Fruit fly (Drosophila melanogaster) whole organism, embryonic: ENCODE results near the gene Bet1.
A peak's percentile ranks its signal among the peaks of the same experiment; 100 is the strongest.

Source experiments
- B-H1 ChIP-seq: fragments of 200-800 bp; sonication (Bioruptor generic); IDR thresholded peaks from 3 replicates; pipeline ENCODE4 v1.3.6; 2022; ENCODE audit warnings: missing biosample characterization, missing genetic modification characterization
- B-H2 ChIP-seq: fragments of 200-800 bp; sonication (Bioruptor generic); optimal IDR thresholded peaks from 2 replicates; lab custom pipeline; 2018; ENCODE audit warnings: missing biosample characterization, mild to moderate bottlenecking, missing genetic modification characterization
- BEAF-32 ChIP-seq: fragments of 200-800 bp; sonication (Bioruptor generic); optimal IDR thresholded peaks from 3 replicates; lab custom pipeline; 2017; ENCODE audit warnings: missing biosample characterization, missing genetic modification characterization, mild to moderate bottlenecking, moderate library complexity, missing genetic modification reagents
- CG10979 ChIP-seq: fragments of 200-800 bp; sonication (Bioruptor generic); optimal IDR thresholded peaks from 2 replicates; lab custom pipeline; 2018; ENCODE audit warnings: missing biosample characterization, mild to moderate bottlenecking, missing genetic modification characterization, moderate library complexity
- CG12219 ChIP-seq: fragments of 200-800 bp; sonication (Bioruptor generic); optimal IDR thresholded peaks from 3 replicates; lab custom pipeline; 2018; ENCODE audit warnings: missing biosample characterization, mild to moderate bottlenecking, missing genetic modification characterization
- CG12942 ChIP-seq: fragments of 200-800 bp; sonication (Bioruptor generic); optimal IDR thresholded peaks from 3 replicates; lab custom pipeline; 2016; ENCODE audit warnings: missing biosample characterization, missing genetic modification characterization
- CG13894 ChIP-seq: fragments of 200-800 bp; sonication (Bioruptor generic); optimal IDR thresholded peaks from 3 replicates; lab custom pipeline; 2018; ENCODE audit warnings: missing biosample characterization, mild to moderate bottlenecking, missing genetic modification characterization, moderate library complexity
- CG1603 ChIP-seq: fragments of 200-800 bp; sonication (Bioruptor generic); optimal IDR thresholded peaks from 2 replicates; lab custom pipeline; 2019; ENCODE audit warnings: missing biosample characterization, mild to moderate bottlenecking, missing genetic modification characterization, moderate library complexity
- CG18619 ChIP-seq: fragments of 200-800 bp; sonication (Bioruptor generic); optimal IDR thresholded peaks from 3 replicates; lab custom pipeline; 2017; ENCODE audit warnings: missing biosample characterization, mild to moderate bottlenecking, missing genetic modification characterization
- CG2120 ChIP-seq: fragments of 200-800 bp; sonication (Bioruptor generic); optimal IDR thresholded peaks from 3 replicates; lab custom pipeline; 2016; ENCODE audit warnings: missing biosample characterization, missing genetic modification characterization
- CG31365 ChIP-seq: fragments of 200-800 bp; sonication (Bioruptor generic); optimal IDR thresholded peaks from 2 replicates; lab custom pipeline; 2018; ENCODE audit warnings: missing biosample characterization, mild to moderate bottlenecking, missing genetic modification characterization
- CG33557 ChIP-seq: fragments of 200-800 bp; sonication (Bioruptor generic); optimal IDR thresholded peaks from 2 replicates; lab custom pipeline; 2019; ENCODE audit warnings: missing biosample characterization, mild to moderate bottlenecking, missing genetic modification characterization, moderate library complexity
- CG3838 ChIP-seq: fragments of 200-800 bp; sonication (Bioruptor generic); optimal IDR thresholded peaks from 3 replicates; lab custom pipeline; 2016; ENCODE audit warnings: missing biosample characterization, missing genetic modification characterization
- CG3995 ChIP-seq: fragments of 200-800 bp; sonication (Bioruptor generic); optimal IDR thresholded peaks from 3 replicates; lab custom pipeline; 2016; ENCODE audit warnings: missing biosample characterization, missing genetic modification characterization
- CG4707 ChIP-seq: fragments of 200-800 bp; sonication (Bioruptor generic); optimal IDR thresholded peaks from 2 replicates; lab custom pipeline; 2018; ENCODE audit warnings: missing biosample characterization, mild to moderate bottlenecking, missing genetic modification characterization, moderate library complexity
- CG6654 ChIP-seq: fragments of 200-800 bp; sonication (Bioruptor generic); optimal IDR thresholded peaks from 2 replicates; lab custom pipeline; 2017; ENCODE audit warnings: missing biosample characterization, mild to moderate bottlenecking, missing genetic modification characterization
- CG6683 ChIP-seq: fragments of 200-800 bp; sonication (Bioruptor generic); optimal IDR thresholded peaks from 2 replicates; lab custom pipeline; 2017; ENCODE audit warnings: missing biosample characterization, mild to moderate bottlenecking, missing genetic modification characterization, missing genetic modification reagents
- CG7271 ChIP-seq: fragments of 200-800 bp; sonication (Bioruptor generic); optimal IDR thresholded peaks from 2 replicates; lab custom pipeline; 2018; ENCODE audit warnings: missing biosample characterization, mild to moderate bottlenecking, missing genetic modification characterization, moderate library complexity
- CG8765 ChIP-seq: fragments of 200-800 bp; sonication (Bioruptor generic); IDR thresholded peaks from 2 replicates; pipeline ENCODE4 v1.3.6; 2022; ENCODE audit warnings: missing biosample characterization, missing genetic modification characterization
- CG8944 ChIP-seq: fragments of 200-800 bp; sonication (Bioruptor generic); optimal IDR thresholded peaks from 3 replicates; lab custom pipeline; 2016; ENCODE audit warnings: missing biosample characterization, missing genetic modification characterization
- Dip2 ChIP-seq: fragments of 200-800 bp; sonication (Bioruptor generic); IDR thresholded peaks from 2 replicates; pipeline ENCODE4 v1.3.6; 2022; ENCODE audit warnings: missing biosample characterization, missing genetic modification characterization
- ERR ChIP-seq: fragments of 200-800 bp; sonication (Bioruptor generic); optimal IDR thresholded peaks from 2 replicates; lab custom pipeline; 2016; ENCODE audit warnings: missing biosample characterization, missing genetic modification characterization
- Fer1 ChIP-seq: fragments of 200-800 bp; sonication (Bioruptor generic); optimal IDR thresholded peaks from 2 replicates; lab custom pipeline; 2017; ENCODE audit warnings: missing biosample characterization, mild to moderate bottlenecking, missing genetic modification characterization
- Fer3 ChIP-seq: fragments of 200-800 bp; sonication (Bioruptor generic); optimal IDR thresholded peaks from 2 replicates; lab custom pipeline; 2018; ENCODE audit warnings: missing biosample characterization, mild to moderate bottlenecking, missing genetic modification characterization, moderate library complexity
- GATAe ChIP-seq: fragments of 200-800 bp; sonication (Bioruptor generic); conservative IDR thresholded peaks from 2 replicates; pipeline ENCODE4 v1.3.6; 2022; ENCODE audit warnings: missing biosample characterization, missing genetic modification characterization
- Hr39 ChIP-seq: fragments of >200 bp; optimal IDR thresholded peaks from 2 replicates; lab custom pipeline; 2017
- NfI ChIP-seq: fragments of 200-800 bp; sonication (Bioruptor generic); optimal IDR thresholded peaks from 3 replicates; lab custom pipeline; 2018; ENCODE audit warnings: missing biosample characterization, mild to moderate bottlenecking, missing genetic modification characterization, moderate library complexity
- Poxn ChIP-seq: fragments of 200-800 bp; sonication (Bioruptor generic); IDR thresholded peaks from 2 replicates; pipeline ENCODE4 v1.3.6; 2022; ENCODE audit warnings: missing biosample characterization, missing genetic modification characterization
- ase ChIP-seq: fragments of 200-800 bp; sonication (Bioruptor generic); IDR thresholded peaks from 3 replicates; pipeline ENCODE4 v1.3.6; 2022; ENCODE audit warnings: missing biosample characterization, missing genetic modification characterization
- chif ChIP-seq, 2 experiments: fragments of 200-800 bp; sonication (Bioruptor generic); optimal IDR thresholded peaks; 3 replicates each; lab custom pipeline; 2016; ENCODE audit warnings: missing biosample characterization in 2 of 2, missing genetic modification characterization in 2 of 2
- ci ChIP-seq: fragments of 200-800 bp; sonication (Bioruptor generic); IDR thresholded peaks from 3 replicates; pipeline ENCODE4 v1.3.6; 2022; ENCODE audit warnings: missing biosample characterization, missing genetic modification characterization
- esg ChIP-seq: fragments of 200-800 bp; sonication (Bioruptor generic); conservative IDR thresholded peaks from 2 replicates; pipeline ENCODE4 v1.3.6; 2022; ENCODE audit warnings: missing biosample characterization, missing genetic modification characterization
- gfzf ChIP-seq: fragments of 200-800 bp; sonication (Bioruptor generic); optimal IDR thresholded peaks from 2 replicates; lab custom pipeline; 2016; ENCODE audit warnings: missing biosample characterization, mild to moderate bottlenecking, missing genetic modification characterization, moderate library complexity
- grn ChIP-seq: fragments of 200-800 bp; sonication (Bioruptor generic); optimal IDR thresholded peaks from 3 replicates; lab custom pipeline; 2017; ENCODE audit warnings: missing biosample characterization, missing genetic modification characterization
- gt ChIP-seq: fragments of 200-800 bp; sonication (Bioruptor generic); IDR thresholded peaks from 2 replicates; pipeline ENCODE4 v1.3.6; 2022; ENCODE audit warnings: missing biosample characterization, missing genetic modification characterization
- h ChIP-seq: fragments of >200 bp; optimal IDR thresholded peaks from 2 replicates; lab custom pipeline; 2017
- jing ChIP-seq: fragments of 200-800 bp; sonication (Bioruptor generic); optimal IDR thresholded peaks from 2 replicates; lab custom pipeline; 2018; ENCODE audit warnings: missing biosample characterization, mild to moderate bottlenecking, missing genetic modification characterization
- lbe ChIP-seq: fragments of 200-800 bp; sonication (Bioruptor generic); optimal IDR thresholded peaks from 2 replicates; lab custom pipeline; 2016; ENCODE audit warnings: missing biosample characterization, mild to moderate bottlenecking, missing genetic modification characterization
- lov ChIP-seq, 2 experiments: fragments of 200-800 bp in 1 of 2; fragments of >200 bp in 1 of 2; sonication (Bioruptor generic) in 1 of 2; IDR thresholded peaks in 1 of 2; optimal IDR thresholded peaks in 1 of 2; 2 replicates in 1 of 2; 3 replicates in 1 of 2; pipeline versions ENCODE4 v1.3.6 to Lab custom; 2017 to 2022; ENCODE audit warnings: missing biosample characterization in 1 of 2, missing genetic modification characterization in 1 of 2
- nom ChIP-seq: fragments of 200-800 bp; sonication (Bioruptor generic); optimal IDR thresholded peaks from 2 replicates; lab custom pipeline; 2017; ENCODE audit warnings: missing biosample characterization, missing genetic modification characterization, mild to moderate bottlenecking, moderate library complexity, missing genetic modification reagents
- oc ChIP-seq: fragments of 200-800 bp; sonication (Bioruptor generic); optimal IDR thresholded peaks from 2 replicates; lab custom pipeline; 2018; ENCODE audit warnings: missing biosample characterization, mild to moderate bottlenecking, missing genetic modification characterization, moderate library complexity
- peb ChIP-seq: fragments of 200-800 bp; sonication (Bioruptor generic); IDR thresholded peaks from 2 replicates; pipeline ENCODE4 v1.3.6; 2022; ENCODE audit warnings: missing biosample characterization, missing genetic modification characterization
- pnt ChIP-seq: fragments of 200-800 bp; sonication (Bioruptor generic); optimal IDR thresholded peaks from 3 replicates; lab custom pipeline; 2016; ENCODE audit warnings: missing biosample characterization, missing genetic modification characterization
- repo ChIP-seq: fragments of 200-800 bp; sonication (Bioruptor generic); optimal IDR thresholded peaks from 2 replicates; lab custom pipeline; 2016; ENCODE audit warnings: missing biosample characterization, missing genetic modification characterization
- sim ChIP-seq: fragments of 200-800 bp; sonication (Bioruptor generic); IDR thresholded peaks from 2 replicates; pipeline ENCODE4 v1.3.6; 2022; ENCODE audit warnings: missing biosample characterization, missing genetic modification characterization
- slbo ChIP-seq: fragments of 200-800 bp; sonication (Bioruptor generic); IDR thresholded peaks from 2 replicates; pipeline ENCODE4 v1.3.6; 2022; ENCODE audit warnings: missing biosample characterization, missing genetic modification characterization
- z ChIP-seq: fragments of 200-800 bp; sonication (Bioruptor generic); IDR thresholded peaks from 3 replicates; pipeline ENCODE4 v1.3.6; 2022; ENCODE audit warnings: missing biosample characterization, missing genetic modification characterization
- zen ChIP-seq: fragments of 200-800 bp; sonication (Bioruptor generic); optimal IDR thresholded peaks from 3 replicates; lab custom pipeline; 2018; ENCODE audit warnings: missing biosample characterization, mild to moderate bottlenecking, missing genetic modification characterization, moderate library complexity
- zf30C ChIP-seq: fragments of 200-800 bp; sonication (Bioruptor generic); optimal IDR thresholded peaks from 3 replicates; lab custom pipeline; 2018; ENCODE audit warnings: missing biosample characterization, mild to moderate bottlenecking, missing genetic modification characterization

Bet1 gene

DNA sequence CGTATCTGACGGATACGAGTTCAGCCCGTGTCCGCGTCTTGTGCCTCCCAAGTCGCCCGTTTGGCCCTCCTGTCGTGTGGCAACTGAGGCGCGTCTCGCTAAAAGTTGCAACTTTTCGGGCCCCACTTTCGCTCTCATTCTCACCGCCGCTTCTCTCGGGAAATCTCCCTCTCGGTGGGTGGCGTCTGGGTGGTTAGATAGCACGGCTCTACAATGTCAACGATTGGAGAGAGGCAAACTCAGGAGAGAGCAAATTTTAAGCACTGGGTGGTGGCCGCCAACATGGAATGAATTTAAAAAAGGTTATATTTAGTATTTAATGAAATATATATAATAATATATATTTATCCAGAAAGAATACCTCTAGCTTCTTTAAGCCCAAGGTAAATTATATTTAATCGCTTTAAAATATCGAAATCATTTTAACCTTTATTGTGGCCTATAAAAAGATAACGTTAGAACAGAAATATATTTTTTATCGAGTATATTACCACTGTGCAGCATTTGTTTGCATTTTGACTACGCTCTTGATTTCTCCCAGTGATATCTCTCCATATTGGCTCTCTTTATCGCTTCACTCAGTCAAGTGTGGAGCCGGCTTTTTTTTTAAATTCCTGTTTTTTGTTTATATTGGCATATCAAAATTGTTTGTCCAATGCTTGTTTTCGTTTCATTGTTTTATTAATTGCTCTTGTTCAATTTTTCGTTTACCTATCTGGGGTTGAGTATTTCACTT, 31.4 kb downstream of the Bet1 start, which contains the start of gene Gbs-76A (continued):
- TF ChIP-seq BEAF-32 (GFP tag; lab: Kevin White, UChicago) = no peak
- TF ChIP-seq CG8765 = no peak
- peak; percentile 60 for TF ChIP-seq CG33557 (GFP tag; lab: Kevin White, UChicago)
- peak; percentile 59; the same call in 1 of the 2 replicates for TF ChIP-seq esg
- peak; percentile 86 for TF ChIP-seq B-H2 (GFP tag; lab: Kevin White, UChicago)
- TF ChIP-seq CG12219 (GFP tag; lab: Kevin White, UChicago) = peak; percentile 60
- peak; percentile 79 for TF ChIP-seq NfI (GFP tag; lab: Kevin White, UChicago)
- no peak for TF ChIP-seq repo (GFP tag; lab: Kevin White, UChicago)
- TF ChIP-seq GATAe (GFP tag; lab: Robert Waterston, UW) = peak; percentile 67
- no peak for TF ChIP-seq h
- no peak for TF ChIP-seq CG3838
- TF ChIP-seq CG18619 (GFP tag; lab: Kevin White, UChicago) = peak; percentile 85
- TF ChIP-seq z (GFP tag; lab: Robert Waterston, UW) = no peak
- TF ChIP-seq ci (GFP tag; lab: Robert Waterston, UW) = peak; percentile 80
- TF ChIP-seq CG12942 = no peak
- peak; percentile 63 for TF ChIP-seq nom (GFP tag; lab: Kevin White, UChicago)
- peak; percentile 87 for TF ChIP-seq CG10979
- TF ChIP-seq CG4707 (GFP tag; lab: Kevin White, UChicago) = peak; percentile 47
- TF ChIP-seq zf30C (GFP tag; lab: Kevin White, UChicago) = peak; percentile 75
- peak; percentile 73 for TF ChIP-seq zen (tag; lab: Kevin White, UChicago)
- TF ChIP-seq CG8944 = no peak
- TF ChIP-seq ase (GFP tag; lab: Robert Waterston, UW) = peak; percentile 67; the same call in 2 of the 3 replicates
- no peak for TF ChIP-seq CG31365 (tag; lab: Kevin White, UChicago)
- TF ChIP-seq CG1603 = peak; percentile 30
- no peak for TF ChIP-seq sim (GFP tag; lab: Robert Waterston, UW)
- no peak for TF ChIP-seq chif (GFP tag; optimal IDR thresholded peaks at IDR 0.05; lab: Kevin White, UChicago)
- peak; percentile 87 for TF ChIP-seq CG13894 (tag; lab: Kevin White, UChicago)
- TF ChIP-seq CG3995 = no peak
- TF ChIP-seq Fer1 (GFP tag; lab: Kevin White, UChicago) = peak; percentile 91
- TF ChIP-seq CG6654 (GFP tag; lab: Kevin White, UChicago) = peak; percentile 51
- no peak for TF ChIP-seq ERR (GFP tag; lab: Kevin White, UChicago)
- peak; percentile 85 for TF ChIP-seq Fer3 (tag; lab: Kevin White, UChicago)
- no peak for TF ChIP-seq grn (GFP tag; lab: Kevin White, UChicago)
- no peak for TF ChIP-seq gfzf (GFP tag; lab: Kevin White, UChicago)
- TF ChIP-seq gt (GFP tag; lab: Robert Waterston, UW) = no peak
- no peak for TF ChIP-seq jing
- peak; percentile 14 for TF ChIP-seq CG7271
- TF ChIP-seq Hr39 (lab: Kevin White, UChicago) = no peak
- TF ChIP-seq Dip2 = no peak
- peak; percentile 71 for TF ChIP-seq B-H1 (GFP tag; lab: Robert Waterston, UW)
- 0 out of 2 replicates have a peak, but pooled peaks have one; percentile 45 for TF ChIP-seq Poxn (GFP tag; lab: Robert Waterston, UW)
- TF ChIP-seq CG2120 = peak; percentile 66
- no peak for TF ChIP-seq lov (optimal IDR thresholded peaks at IDR 0.05; lab: Kevin White, UChicago)
- 0 out of 3 replicates have a peak, but pooled peaks have one; percentile 27 for TF ChIP-seq lov (GFP tag; IDR thresholded peaks at IDR 0.05; lab: Robert Waterston, UW)
- peak; percentile 79 for TF ChIP-seq CG6683
- peak; percentile 80; the same call in 1 of the 2 replicates for TF ChIP-seq slbo
- TF ChIP-seq pnt = no peak
- TF ChIP-seq lbe (GFP tag; lab: Kevin White, UChicago) = peak; percentile 73
- TF ChIP-seq oc (tag; lab: Kevin White, UChicago) = peak; percentile 89
- no peak for TF ChIP-seq peb (GFP tag; lab: Robert Waterston, UW)
